Fruit fly (Drosophila melanogaster) whole organism, embryonic: Measurements from ENCODE around the gene HP1b.
A peak's percentile ranks its signal among the peaks of the same experiment; 100 is the strongest.

ENCODE experiments used
- Ada2b ChIP-seq: fragments of 200-800 bp; sonication (Bioruptor generic); IDR thresholded peaks from 2 replicates; pipeline ENCODE4 v1.3.6; 2022; ENCODE audit warnings: missing biosample characterization, missing genetic modification characterization
- Antp ChIP-seq: fragments of 200-800 bp; sonication (Bioruptor generic); optimal IDR thresholded peaks from 3 replicates; lab custom pipeline; 2016; ENCODE audit warnings: missing biosample characterization, missing genetic modification characterization
- CG10209 ChIP-seq: fragments of 200-800 bp; sonication (Bioruptor generic); optimal IDR thresholded peaks from 3 replicates; lab custom pipeline; 2017; ENCODE audit warnings: missing biosample characterization, mild to moderate bottlenecking, missing genetic modification characterization, missing genetic modification reagents
- CG10543 ChIP-seq: fragments of 200-800 bp; sonication (Bioruptor generic); optimal IDR thresholded peaks from 3 replicates; lab custom pipeline; 2017; ENCODE audit warnings: missing biosample characterization, mild to moderate bottlenecking, missing genetic modification characterization, moderate library complexity
- CG11723 ChIP-seq: fragments of 200-800 bp; sonication (Bioruptor generic); optimal IDR thresholded peaks from 2 replicates; lab custom pipeline; 2017; ENCODE audit warnings: missing biosample characterization, mild to moderate bottlenecking, missing genetic modification characterization
- CG1233 ChIP-seq: fragments of 200-800 bp; sonication (Bioruptor generic); optimal IDR thresholded peaks from 4 replicates; lab custom pipeline; 2018; ENCODE audit warnings: missing biosample characterization, mild to moderate bottlenecking, missing genetic modification characterization
- CG13296 ChIP-seq: fragments of 200-800 bp; sonication (Bioruptor generic); optimal IDR thresholded peaks from 3 replicates; lab custom pipeline; 2018; ENCODE audit warnings: missing biosample characterization, mild to moderate bottlenecking, missing genetic modification characterization
- CG13775 ChIP-seq: fragments of 200-800 bp; sonication (Bioruptor generic); optimal IDR thresholded peaks from 3 replicates; lab custom pipeline; 2017; ENCODE audit warnings: missing biosample characterization, mild to moderate bottlenecking, missing genetic modification characterization
- CG17802 ChIP-seq: fragments of 200-800 bp; sonication (Bioruptor generic); optimal IDR thresholded peaks from 2 replicates; lab custom pipeline; 2018; ENCODE audit warnings: missing biosample characterization, mild to moderate bottlenecking, missing genetic modification characterization, moderate library complexity
- CG32767 ChIP-seq: fragments of 200-800 bp; sonication (Bioruptor generic); IDR thresholded peaks from 2 replicates; pipeline ENCODE4 v1.3.6; 2022; ENCODE audit warnings: missing biosample characterization, missing genetic modification characterization
- CG3838 ChIP-seq: fragments of 200-800 bp; sonication (Bioruptor generic); optimal IDR thresholded peaks from 3 replicates; lab custom pipeline; 2016; ENCODE audit warnings: missing biosample characterization, missing genetic modification characterization
- CG3847 ChIP-seq: fragments of 200-800 bp; sonication (Bioruptor generic); IDR thresholded peaks from 2 replicates; pipeline ENCODE4 v1.3.6; 2022; ENCODE audit warnings: missing biosample characterization, missing genetic modification characterization
- CG4424 ChIP-seq: fragments of 200-800 bp; sonication (Bioruptor generic); optimal IDR thresholded peaks from 3 replicates; lab custom pipeline; 2016; ENCODE audit warnings: missing biosample characterization, missing genetic modification characterization
- CG6683 ChIP-seq: fragments of 200-800 bp; sonication (Bioruptor generic); optimal IDR thresholded peaks from 2 replicates; lab custom pipeline; 2017; ENCODE audit warnings: missing biosample characterization, mild to moderate bottlenecking, missing genetic modification characterization, missing genetic modification reagents
- CG6765 ChIP-seq: fragments of 200-800 bp; sonication (Bioruptor generic); optimal IDR thresholded peaks from 3 replicates; lab custom pipeline; 2017; ENCODE audit warnings: missing biosample characterization, mild to moderate bottlenecking, missing genetic modification characterization
- CG6813 ChIP-seq: fragments of 200-800 bp; sonication (Bioruptor generic); optimal IDR thresholded peaks from 2 replicates; lab custom pipeline; 2017; ENCODE audit warnings: missing biosample characterization, missing genetic modification characterization, mild to moderate bottlenecking, moderate library complexity, missing genetic modification reagents
- CG8290 ChIP-seq, 3 experiments: fragments of 200-800 bp; sonication (Bioruptor generic); optimal IDR thresholded peaks; 2 replicates each; lab custom pipeline; 2016 to 2019; ENCODE audit warnings: missing biosample characterization in 3 of 3, missing genetic modification characterization in 3 of 3, mild to moderate bottlenecking in 2 of 3, moderate library complexity in 1 of 3
- CG9609 ChIP-seq: fragments of 200-800 bp; sonication (Bioruptor generic); optimal IDR thresholded peaks from 3 replicates; lab custom pipeline; 2016; ENCODE audit warnings: missing biosample characterization, missing genetic modification characterization
- CkIIα-i1 ChIP-seq: fragments of 200-800 bp; sonication (Bioruptor generic); IDR thresholded peaks from 2 replicates; pipeline ENCODE4 v1.3.6; 2022; ENCODE audit warnings: missing biosample characterization, missing genetic modification characterization
- Dp ChIP-seq: fragments of 200-800 bp; sonication (Bioruptor generic); optimal IDR thresholded peaks from 2 replicates; lab custom pipeline; 2018; ENCODE audit warnings: missing biosample characterization, mild to moderate bottlenecking, missing genetic modification characterization, moderate library complexity
- Drgx ChIP-seq: fragments of 200-800 bp; sonication (Bioruptor generic); IDR thresholded peaks from 2 replicates; pipeline ENCODE4 v1.3.6; 2022; ENCODE audit warnings: missing biosample characterization, missing genetic modification characterization
- E2f2 ChIP-seq: fragments of 200-800 bp; sonication (Bioruptor generic); IDR thresholded peaks from 2 replicates; pipeline ENCODE4 v1.3.6; 2022; ENCODE audit warnings: missing biosample characterization, missing genetic modification characterization
- Elba2 ChIP-seq: fragments of 200-800 bp; sonication (Bioruptor generic); optimal IDR thresholded peaks from 3 replicates; lab custom pipeline; 2016; ENCODE audit warnings: missing biosample characterization, missing genetic modification characterization
- Fer3 ChIP-seq: fragments of 200-800 bp; sonication (Bioruptor generic); optimal IDR thresholded peaks from 2 replicates; lab custom pipeline; 2018; ENCODE audit warnings: missing biosample characterization, mild to moderate bottlenecking, missing genetic modification characterization, moderate library complexity
- Gsc ChIP-seq: fragments of 200-800 bp; sonication (Bioruptor generic); IDR thresholded peaks from 2 replicates; pipeline ENCODE4 v1.3.6; 2022; ENCODE audit warnings: missing biosample characterization, missing genetic modification characterization
- HHEX ChIP-seq: fragments of 200-800 bp; sonication (Bioruptor generic); optimal IDR thresholded peaks from 3 replicates; lab custom pipeline; 2017; ENCODE audit warnings: missing biosample characterization, mild to moderate bottlenecking, missing genetic modification characterization, missing genetic modification reagents
- Hr39 ChIP-seq: fragments of >200 bp; optimal IDR thresholded peaks from 2 replicates; lab custom pipeline; 2017
- MESR4 ChIP-seq: fragments of 200-800 bp; sonication (Bioruptor generic); optimal IDR thresholded peaks from 2 replicates; lab custom pipeline; 2018; ENCODE audit warnings: missing biosample characterization, mild to moderate bottlenecking, missing genetic modification characterization, moderate library complexity
- NFAT ChIP-seq: fragments of 200-800 bp; sonication (Bioruptor generic); IDR thresholded peaks from 2 replicates; pipeline ENCODE4 v1.3.6; 2022; ENCODE audit warnings: missing biosample characterization, missing genetic modification characterization
- TFAM ChIP-seq: fragments of 200-800 bp; sonication (Bioruptor generic); optimal IDR thresholded peaks from 2 replicates; lab custom pipeline; 2017; ENCODE audit warnings: missing biosample characterization, missing genetic modification characterization, inconsistent platforms
- Trl ChIP-seq, 3 experiments: fragments of >200 bp in 2 of 3; fragments of 200-800 bp in 1 of 3; sonication (Bioruptor generic) in 1 of 3; optimal IDR thresholded peaks; 2 replicates in 1 of 3; 3 replicates in 2 of 3; lab custom pipeline; 2016 to 2017; ENCODE audit warnings: missing biosample characterization in 1 of 3, missing genetic modification characterization in 1 of 3
- btn ChIP-seq: fragments of 200-800 bp; sonication (Bioruptor generic); optimal IDR thresholded peaks from 2 replicates; lab custom pipeline; 2016; ENCODE audit warnings: missing biosample characterization, missing genetic modification characterization
- cato ChIP-seq: fragments of 200-800 bp; sonication (Bioruptor generic); optimal IDR thresholded peaks from 2 replicates; lab custom pipeline; 2016; ENCODE audit warnings: missing biosample characterization, missing genetic modification characterization, borderline replicate concordance
- corto ChIP-seq: fragments of 200-800 bp; sonication (Bioruptor generic); optimal IDR thresholded peaks from 2 replicates; lab custom pipeline; 2016; ENCODE audit warnings: missing biosample characterization, mild to moderate bottlenecking, missing genetic modification characterization, moderate library complexity
- crc ChIP-seq: fragments of 200-800 bp; sonication (Bioruptor generic); optimal IDR thresholded peaks from 2 replicates; lab custom pipeline; 2016; ENCODE audit warnings: missing biosample characterization, missing genetic modification characterization
- crp ChIP-seq, 2 experiments: fragments of 200-800 bp; sonication (Bioruptor generic); optimal IDR thresholded peaks; 2 replicates in 1 of 2; 3 replicates in 1 of 2; lab custom pipeline; 2017; ENCODE audit warnings: missing biosample characterization in 2 of 2, missing genetic modification characterization in 2 of 2, mild to moderate bottlenecking in 1 of 2, moderate library complexity in 1 of 2
- dati ChIP-seq: fragments of 200-800 bp; sonication (Bioruptor generic); IDR thresholded peaks from 2 replicates; pipeline ENCODE4 v1.3.6; 2022; ENCODE audit warnings: missing biosample characterization, missing genetic modification characterization
- dysf ChIP-seq: fragments of 200-800 bp; sonication (Bioruptor generic); IDR thresholded peaks from 3 replicates; pipeline ENCODE4 v1.3.6; 2022; ENCODE audit warnings: missing biosample characterization, missing genetic modification characterization
- gce ChIP-seq: fragments of 200-800 bp; sonication (Bioruptor generic); IDR thresholded peaks from 3 replicates; pipeline ENCODE4 v1.3.6; 2022; ENCODE audit warnings: missing biosample characterization, missing genetic modification characterization
- gfzf ChIP-seq: fragments of 200-800 bp; sonication (Bioruptor generic); optimal IDR thresholded peaks from 2 replicates; lab custom pipeline; 2016; ENCODE audit warnings: missing biosample characterization, mild to moderate bottlenecking, missing genetic modification characterization, moderate library complexity
- grau ChIP-seq: fragments of 200-800 bp; optimal IDR thresholded peaks from 3 replicates; lab custom pipeline; 2019; ENCODE audit warnings: missing biosample characterization, mild to moderate bottlenecking, missing genetic modification characterization, moderate library complexity
- hkb ChIP-seq, 2 experiments: fragments of 200-800 bp in 1 of 2; fragments of >200 bp in 1 of 2; sonication (Bioruptor generic) in 1 of 2; IDR thresholded peaks in 1 of 2; optimal IDR thresholded peaks in 1 of 2; 2 replicates each; pipeline versions ENCODE4 v1.3.6 to Lab custom; 2017 to 2022; ENCODE audit warnings: missing biosample characterization in 1 of 2, missing genetic modification characterization in 1 of 2
- inv ChIP-seq: fragments of 200-800 bp; sonication (Bioruptor generic); IDR thresholded peaks from 2 replicates; pipeline ENCODE4 v1.3.6; 2022; ENCODE audit warnings: missing biosample characterization, missing genetic modification characterization; ENCODE audit not compliant: partially characterized antibody
- luna ChIP-seq: fragments of 200-800 bp; sonication (Bioruptor generic); optimal IDR thresholded peaks from 2 replicates; lab custom pipeline; 2016; ENCODE audit warnings: missing biosample characterization, missing genetic modification characterization
- otp ChIP-seq: fragments of 200-800 bp; sonication (Bioruptor generic); IDR thresholded peaks from 3 replicates; pipeline ENCODE4, ENCODE4 v1.3.6; 2022; ENCODE audit warnings: missing biosample characterization, missing genetic modification characterization
- schlank ChIP-seq: fragments of 200-800 bp; sonication (Bioruptor generic); optimal IDR thresholded peaks from 2 replicates; lab custom pipeline; 2018; ENCODE audit warnings: missing biosample characterization, mild to moderate bottlenecking, missing genetic modification characterization
- sim ChIP-seq: fragments of 200-800 bp; sonication (Bioruptor generic); IDR thresholded peaks from 2 replicates; pipeline ENCODE4 v1.3.6; 2022; ENCODE audit warnings: missing biosample characterization, missing genetic modification characterization
- tap ChIP-seq: fragments of 200-800 bp; optimal IDR thresholded peaks from 3 replicates; lab custom pipeline; 2019; ENCODE audit warnings: missing biosample characterization, mild to moderate bottlenecking, missing genetic modification characterization, moderate library complexity
- usp ChIP-seq: fragments of >200 bp; optimal IDR thresholded peaks from 2 replicates; lab custom pipeline; 2017; ENCODE audit warnings: missing biosample characterization, missing genetic modification characterization
- zen2 ChIP-seq: fragments of 200-800 bp; sonication (Bioruptor generic); IDR thresholded peaks from 3 replicates; pipeline ENCODE4 v1.3.6; 2022; ENCODE audit warnings: missing biosample characterization, missing genetic modification characterization; ENCODE audit not compliant: partially characterized antibody

The HP1b gene

DNA sequence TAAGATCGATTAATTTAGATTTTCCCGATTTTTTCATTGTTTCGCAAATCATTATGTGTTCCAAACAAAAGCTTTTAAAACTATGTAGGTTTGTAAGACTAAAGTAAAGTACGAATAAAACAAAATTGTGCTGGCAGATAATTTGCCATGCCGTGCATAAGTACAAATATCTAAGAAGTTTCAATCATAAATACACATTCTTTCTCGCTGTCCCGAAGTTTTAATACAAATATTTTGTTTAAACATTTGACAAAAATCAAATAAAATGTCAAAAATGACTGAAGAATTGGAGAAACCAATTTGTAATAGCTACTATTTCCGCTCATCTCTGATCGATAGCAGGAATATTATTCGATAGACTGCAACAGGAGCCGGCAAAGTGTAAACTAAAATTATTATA lies 1.7 kb downstream of the HP1b start, which contains the start of gene APC4 (continued):
- TF ChIP-seq Dp (peak; percentile 1), CG10209 (GFP tag; lab: Kevin White, UChicago) (peak; percentile 9), CG1233 (GFP tag; lab: Kevin White, UChicago) (peak; percentile 14), tap (no peak), CG13296 (no peak), usp (GFP tag; lab: Kevin White, UChicago) (no peak), CG8290 (GFP tag; optimal IDR thresholded peaks at IDR 0.05; lab: Kevin White, UChicago) (peak; percentile 17), CG8290 (tag; optimal IDR thresholded peaks at IDR 0.05; lab: Kevin White, UChicago) (no peak), TFAM (GFP tag; lab: Kevin White, UChicago) (no peak), otp (no peak), Fer3 (tag; lab: Kevin White, UChicago) (peak; percentile 0), Ada2b (0 out of 2 replicates have a peak, but pooled peaks have one; percentile 7), Elba2 (GFP tag; lab: Kevin White, UChicago) (no peak), CG4424 (GFP tag; lab: Kevin White, UChicago) (peak; percentile 26), E2f2 (0 out of 2 replicates have a peak, but pooled peaks have one; percentile 23), crc (GFP tag; lab: Kevin White, UChicago) (no peak), cato (no peak), CG6813 (GFP tag; lab: Kevin White, UChicago) (no peak), inv (GFP tag; lab: Robert Waterston, UW) (no peak), grau (tag; lab: Kevin White, UChicago) (peak; percentile 48), NFAT (GFP tag; lab: Robert Waterston, UW) (no peak), CG3847 (GFP tag; lab: Robert Waterston, UW) (no peak), CkIIα-i1 (GFP tag; lab: Robert Waterston, UW) (no peak), CG6765 (GFP tag; lab: Kevin White, UChicago) (no peak), luna (GFP tag; lab: Kevin White, UChicago) (no peak), schlank (tag; lab: Kevin White, UChicago) (no peak), sim (GFP tag; lab: Robert Waterston, UW) (no peak), dysf (no peak), CG13775 (GFP tag; lab: Kevin White, UChicago) (peak; percentile 9), crp (GFP tag; optimal IDR thresholded peaks at IDR 0.05; lab: Kevin White, UChicago) (no peak), gce (GFP tag; lab: Robert Waterston, UW) (no peak), CG10543 (GFP tag; lab: Kevin White, UChicago) (peak; percentile 26), CG32767 (GFP tag; lab: Robert Waterston, UW) (no peak), CG6683 (GFP tag; lab: Kevin White, UChicago) (no peak), Gsc (GFP tag; lab: Robert Waterston, UW) (no peak), corto (GFP tag; lab: Kevin White, UChicago) (no peak), hkb (optimal IDR thresholded peaks at IDR 0.05; lab: Kevin White, UChicago) (no peak), hkb (GFP tag; IDR thresholded peaks at IDR 0.05; lab: Robert Waterston, UW) (no peak), MESR4 (GFP tag; lab: Kevin White, UChicago) (no peak), Drgx (GFP tag; lab: Robert Waterston, UW) (no peak), Antp (GFP tag; lab: Kevin White, UChicago) (no peak), zen2 (GFP tag; lab: Robert Waterston, UW) (no peak), CG9609 (peak; percentile 12), gfzf (GFP tag; lab: Kevin White, UChicago) (no peak), HHEX (GFP tag; lab: Kevin White, UChicago) (no peak), btn (GFP tag; lab: Kevin White, UChicago) (no peak), Trl (optimal IDR thresholded peaks at IDR 0.05; lab: Kevin White, UChicago) (no peak), Trl (GFP tag; optimal IDR thresholded peaks at IDR 0.05; lab: Kevin White, UChicago) (no peak), Hr39 (lab: Kevin White, UChicago) (no peak), CG3838 (GFP tag; lab: Kevin White, UChicago) (no peak), CG17802 (no peak), dati (GFP tag; lab: Robert Waterston, UW) (no peak), CG11723 (GFP tag; lab: Kevin White, UChicago) (no peak)
